Worm (Caenorhabditis elegans) whole organism, mixed stage, embryonic: ENCODE results near the gene Y73F4A.3.

Experiments used
- M03D4.4 ChIP-seq: sonication (generic microtip); optimal IDR thresholded peaks from 2 replicates; lab custom pipeline; 2017; ENCODE audit warnings: mild to moderate bottlenecking, missing genetic modification characterization, missing compliant biosample characterization
- bed-3 ChIP-seq: fragments of 200-800 bp; sonication (Bioruptor generic); optimal IDR thresholded peaks from 3 replicates; lab custom pipeline; 2018; ENCODE audit warnings: mild to moderate bottlenecking, missing genetic modification characterization, moderate library complexity, missing compliant biosample characterization
- blmp-1 ChIP-seq: fragments of 150-350 bp; optimal IDR thresholded peaks from 2 replicates; lab custom pipeline; 2014; ENCODE audit warnings: missing biosample characterization, missing genetic modification characterization
- ceh-39 ChIP-seq: fragments of 150-350 bp; optimal IDR thresholded peaks from 2 replicates; lab custom pipeline; 2014; ENCODE audit warnings: missing biosample characterization, missing genetic modification characterization
- ces-1 ChIP-seq: fragments of 150-350 bp; optimal IDR thresholded peaks from 2 replicates; lab custom pipeline; 2014; ENCODE audit warnings: missing biosample characterization, missing genetic modification reagents, missing genetic modification characterization
- cnd-1 ChIP-seq: fragments of 200-800 bp; sonication (Bioruptor generic); optimal IDR thresholded peaks from 2 replicates; lab custom pipeline; 2018; ENCODE audit warnings: mild to moderate bottlenecking, missing genetic modification characterization, missing compliant biosample characterization
- drap-1 ChIP-seq: fragments of 200-800 bp; sonication (Bioruptor generic); optimal IDR thresholded peaks from 3 replicates; lab custom pipeline; 2018; ENCODE audit warnings: mild to moderate bottlenecking, missing genetic modification characterization, missing compliant biosample characterization
- elt-1 ChIP-seq: sonication (generic microtip); optimal IDR thresholded peaks from 2 replicates; lab custom pipeline; 2017; ENCODE audit warnings: missing genetic modification characterization, mild to moderate bottlenecking, missing compliant biosample characterization, antibody characterized with exemption, moderate library complexity, borderline replicate concordance; ENCODE audit not compliant: insufficient read depth
- elt-3 ChIP-seq: fragments of 150-350 bp; optimal IDR thresholded peaks from 2 replicates; lab custom pipeline; 2014; ENCODE audit warnings: missing biosample characterization, missing genetic modification characterization
- flh-1 ChIP-seq: fragments of 200-800 bp; sonication (Bioruptor generic); optimal IDR thresholded peaks from 2 replicates; lab custom pipeline; 2018; ENCODE audit warnings: mild to moderate bottlenecking, missing genetic modification characterization, moderate library complexity, missing compliant biosample characterization
- ham-2 ChIP-seq: fragments of 200-800 bp; sonication (Bioruptor generic); optimal IDR thresholded peaks from 2 replicates; lab custom pipeline; 2018; ENCODE audit warnings: mild to moderate bottlenecking, missing genetic modification characterization, missing compliant biosample characterization
- hlh-1 ChIP-seq: fragments of 150-350 bp; optimal IDR thresholded peaks from 2 replicates; lab custom pipeline; 2014; ENCODE audit warnings: missing biosample characterization, missing genetic modification reagents, missing genetic modification characterization
- lin-13 ChIP-seq: fragments of 150-350 bp; optimal IDR thresholded peaks from 2 replicates; lab custom pipeline; 2014; ENCODE audit warnings: missing biosample characterization, missing genetic modification characterization
- lin-32 ChIP-seq: fragments of 200-800 bp; sonication (Bioruptor generic); optimal IDR thresholded peaks from 2 replicates; lab custom pipeline; 2018; ENCODE audit warnings: mild to moderate bottlenecking, missing genetic modification characterization, missing compliant biosample characterization
- lsy-2 ChIP-seq: fragments of 150-350 bp; optimal IDR thresholded peaks from 2 replicates; lab custom pipeline; 2014; ENCODE audit warnings: missing biosample characterization, missing genetic modification characterization
- mab-5 ChIP-seq: fragments of 150-350 bp; optimal IDR thresholded peaks from 2 replicates; lab custom pipeline; 2014; ENCODE audit warnings: missing biosample characterization, missing genetic modification characterization
- mep-1 ChIP-seq: fragments of 150-350 bp; optimal IDR thresholded peaks from 2 replicates; lab custom pipeline; 2017; ENCODE audit warnings: missing biosample characterization, missing genetic modification reagents, missing genetic modification characterization, inconsistent platforms
- mls-2 ChIP-seq: sonication (generic microtip); optimal IDR thresholded peaks from 2 replicates; lab custom pipeline; 2016; ENCODE audit warnings: mild to moderate bottlenecking, missing genetic modification characterization, moderate library complexity, missing compliant biosample characterization
- nhr-2 ChIP-seq: fragments of 150-350 bp; optimal IDR thresholded peaks from 2 replicates; lab custom pipeline; 2014; ENCODE audit warnings: missing biosample characterization, missing genetic modification characterization
- nhr-237 ChIP-seq: fragments of 150-350 bp; optimal IDR thresholded peaks from 2 replicates; lab custom pipeline; 2014; ENCODE audit warnings: missing biosample characterization, missing genetic modification characterization
- nhr-28 ChIP-seq: fragments of 150-350 bp; optimal IDR thresholded peaks from 2 replicates; lab custom pipeline; 2014; ENCODE audit warnings: missing biosample characterization, missing genetic modification characterization
- nhr-76 ChIP-seq: sonication (generic microtip); optimal IDR thresholded peaks from 2 replicates; lab custom pipeline; 2017; ENCODE audit warnings: missing biosample characterization, missing genetic modification characterization
- pha-4 ChIP-seq: fragments of 150-350 bp; optimal IDR thresholded peaks from 2 replicates; lab custom pipeline; 2018; ENCODE audit warnings: missing biosample characterization, missing genetic modification reagents, missing genetic modification characterization
- sem-2 ChIP-seq: fragments of 200-800 bp; sonication (Bioruptor generic); optimal IDR thresholded peaks from 2 replicates; lab custom pipeline; 2018; ENCODE audit warnings: mild to moderate bottlenecking, missing genetic modification characterization, missing compliant biosample characterization
- snpc-4 ChIP-seq: fragments of 150-350 bp; optimal IDR thresholded peaks from 2 replicates; lab custom pipeline; 2014; ENCODE audit warnings: missing biosample characterization, missing genetic modification characterization
- sptf-1 ChIP-seq: sonication (generic microtip); optimal IDR thresholded peaks from 2 replicates; lab custom pipeline; 2017; ENCODE audit warnings: mild to moderate bottlenecking, missing genetic modification characterization, moderate library complexity, missing compliant biosample characterization
- tbx-8 ChIP-seq: fragments of 200-800 bp; sonication (Bioruptor generic); optimal IDR thresholded peaks from 2 replicates; lab custom pipeline; 2018; ENCODE audit warnings: mild to moderate bottlenecking, missing genetic modification characterization, moderate library complexity, missing compliant biosample characterization
- unc-120 ChIP-seq: sonication (generic microtip); optimal IDR thresholded peaks from 2 replicates; lab custom pipeline; 2017; ENCODE audit warnings: missing genetic modification characterization, missing compliant biosample characterization; ENCODE audit not compliant: poor library complexity, severe bottlenecking
- unc-39 ChIP-seq: fragments of 150-350 bp; optimal IDR thresholded peaks from 2 replicates; lab custom pipeline; 2014; ENCODE audit warnings: missing biosample characterization, missing genetic modification characterization
- unc-62 ChIP-seq: fragments of 150-350 bp; optimal IDR thresholded peaks from 2 replicates; lab custom pipeline; 2014; ENCODE audit warnings: missing biosample characterization, missing genetic modification reagents, missing genetic modification characterization
- zip-8 ChIP-seq: fragments of 150-350 bp; optimal IDR thresholded peaks from 2 replicates; lab custom pipeline; 2014; ENCODE audit warnings: missing biosample characterization, missing genetic modification characterization
- ztf-11 ChIP-seq: fragments of 150-350 bp; optimal IDR thresholded peaks from 2 replicates; lab custom pipeline; 2014; ENCODE audit warnings: missing biosample characterization, missing genetic modification characterization

Gene Y73F4A.3

DNA sequence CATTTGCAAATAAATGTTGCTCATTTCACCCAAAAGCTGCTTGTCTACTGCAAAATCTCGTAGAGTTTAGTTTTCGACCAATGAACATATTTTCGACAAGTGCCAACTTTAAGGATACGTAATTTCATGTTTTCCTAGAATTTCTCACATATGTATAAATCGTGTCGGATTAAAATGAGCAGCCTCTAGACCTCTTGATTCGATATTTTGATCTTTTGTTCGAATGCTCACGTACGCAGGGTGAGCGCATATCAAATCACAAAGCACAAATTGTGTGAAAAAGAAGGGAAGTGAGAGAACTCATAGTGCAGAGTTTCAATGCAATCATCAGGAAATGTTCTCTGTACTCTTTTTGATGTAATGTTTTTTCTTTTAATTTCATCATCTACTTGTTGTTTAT, 23.2 kb upstream of the Y73F4A.3 start:
- TF ChIP-seq ceh-39 (tag; lab: Kevin White, UChicago) (no peak), blmp-1 (tag; lab: Kevin White, UChicago) (no peak), lsy-2 (tag; lab: Kevin White, UChicago) (no peak), nhr-76 (tag; lab: Kevin White, UChicago) (no peak), ztf-11 (tag; lab: Kevin White, UChicago) (no peak), lin-13 (no peak), lin-32 (GFP tag; lab: Kevin White, UChicago) (no peak), ces-1 (no peak), drap-1 (GFP tag; lab: Kevin White, UChicago) (no peak), snpc-4 (tag; lab: Kevin White, UChicago) (no peak), mab-5 (tag; lab: Kevin White, UChicago) (no peak), sem-2 (GFP tag; lab: Kevin White, UChicago) (no peak), nhr-237 (tag; lab: Kevin White, UChicago) (no peak), sptf-1 (tag; lab: Kevin White, UChicago) (no peak)

DNA sequence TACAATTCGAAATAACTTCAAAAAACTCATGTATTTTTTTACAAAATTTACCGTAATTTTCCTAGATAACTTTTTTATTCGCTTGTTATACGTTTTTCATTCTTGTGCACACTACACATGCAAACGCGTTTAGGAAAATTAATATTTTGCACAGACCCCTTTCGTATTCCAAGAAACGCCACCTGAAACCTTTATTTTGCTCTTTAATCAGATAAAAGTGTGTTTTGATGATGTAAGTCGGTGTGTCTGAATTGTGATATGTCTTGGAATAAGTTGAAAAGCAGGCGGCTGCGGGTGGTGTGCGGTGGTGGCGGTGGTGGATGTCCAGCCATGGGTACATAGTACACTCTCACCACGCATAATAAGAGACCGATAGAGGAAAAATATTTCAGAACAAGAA, 13.1 kb upstream of the Y73F4A.3 start:
- TF ChIP-seq cnd-1 (tag; lab: Kevin White, UChicago): no peak
- no peak for TF ChIP-seq nhr-2
- no peak for TF ChIP-seq mab-5 (tag; lab: Kevin White, UChicago)
- no peak for TF ChIP-seq nhr-237 (tag; lab: Kevin White, UChicago)
- TF ChIP-seq pha-4 (tag; lab: Kevin White, UChicago): no peak
- no peak for TF ChIP-seq lin-32 (GFP tag; lab: Kevin White, UChicago)
- TF ChIP-seq unc-120: no peak
- no peak for TF ChIP-seq bed-3 (GFP tag; lab: Kevin White, UChicago)
- no peak for TF ChIP-seq blmp-1 (tag; lab: Kevin White, UChicago)
- TF ChIP-seq mep-1 (tag; lab: Kevin White, UChicago): no peak
- no peak for TF ChIP-seq tbx-8 (GFP tag; lab: Kevin White, UChicago)
- no peak for TF ChIP-seq elt-3
- no peak for TF ChIP-seq mls-2 (tag; lab: Kevin White, UChicago)

DNA sequence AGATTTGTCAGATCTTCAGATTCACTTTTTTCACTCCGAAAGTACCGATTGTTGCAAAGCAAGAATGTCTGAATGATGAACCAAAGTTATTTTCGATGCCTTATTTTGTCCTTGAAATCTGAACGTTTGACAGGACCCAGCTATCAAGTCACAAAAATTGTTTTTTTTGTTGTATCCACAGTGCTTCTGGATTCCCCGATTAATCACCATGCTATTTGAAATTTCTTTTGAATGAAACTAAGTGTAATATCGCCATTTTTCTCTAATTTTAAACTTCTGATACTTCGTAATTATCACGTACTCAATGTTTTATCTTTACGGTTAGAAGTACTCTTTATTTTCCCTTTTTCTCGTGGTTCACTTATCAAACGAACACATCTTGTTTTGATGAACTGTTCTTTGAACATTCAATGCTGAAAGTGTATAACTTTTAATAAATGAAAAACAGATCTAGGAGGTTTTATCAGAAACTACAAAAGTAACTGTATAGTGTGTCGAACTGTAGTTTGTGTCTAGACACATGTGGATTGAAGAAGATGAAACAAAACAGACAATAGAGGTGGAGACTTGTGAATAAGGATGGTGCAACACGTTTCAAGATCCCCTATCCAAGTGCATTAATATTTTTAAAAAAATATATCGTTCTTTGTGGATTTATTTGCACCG, 11.3 kb upstream of the Y73F4A.3 start:
- TF ChIP-seq mep-1 (tag; lab: Kevin White, UChicago) (no peak), sptf-1 (tag; lab: Kevin White, UChicago) (no peak), unc-120 (no peak)

- TF ChIP-seq tbx-8 (GFP tag; lab: Kevin White, UChicago) (no peak), drap-1 (GFP tag; lab: Kevin White, UChicago) (no peak)
Measured at ce11 chrIV:9051036-9051435, 10.7 kb upstream of the Y73F4A.3 start.

ce11 chrIV:9045252-9045651, 5.0 kb upstream of the Y73F4A.3 start, which contains the start of gene Y73F4A.1:
Gene Y73F4A.1 (minus strand): TSS chrIV:9045352.
- TF ChIP-seq flh-1: no peak
- no peak for TF ChIP-seq nhr-2
- no peak for TF ChIP-seq ham-2 (GFP tag; lab: Kevin White, UChicago)
- no peak for TF ChIP-seq unc-39
- TF ChIP-seq hlh-1 (tag; lab: Kevin White, UChicago): no peak
- TF ChIP-seq, all 35 proteins: peak for 0

DNA sequence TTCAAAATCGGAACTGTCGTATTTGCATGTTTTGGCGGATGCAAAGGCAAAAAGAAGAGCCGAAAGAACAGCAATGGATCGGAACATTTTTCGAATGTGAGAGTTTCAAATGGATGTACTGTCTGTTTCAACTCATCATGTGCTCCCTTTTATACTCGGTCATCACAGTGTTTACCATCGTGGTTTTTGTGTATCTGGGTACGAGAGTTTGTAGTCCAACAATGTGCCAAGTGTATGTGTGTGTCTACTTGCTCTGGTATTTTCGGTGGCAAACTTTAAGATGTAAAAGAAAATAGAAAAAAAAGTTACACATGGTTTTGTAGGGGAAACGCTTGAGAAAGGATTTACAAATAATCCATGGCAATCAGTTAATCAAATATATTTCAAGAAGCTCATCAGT, 2.9 kb upstream of the Y73F4A.3 start, which contains the start of gene Y73F4A.2:
Gene Y73F4A.2 (minus strand): TSS at position 124 of the 400 bp plus-strand sequence.
- TF ChIP-seq elt-1 (tag; lab: Kevin White, UChicago) (no peak), zip-8 (tag; lab: Kevin White, UChicago) (no peak), nhr-28 (tag; lab: Kevin White, UChicago) (no peak), unc-62 (GFP tag; lab: Kevin White, UChicago) (no peak), ceh-39 (tag; lab: Kevin White, UChicago) (no peak), unc-120 (no peak), lsy-2 (tag; lab: Kevin White, UChicago) (no peak), nhr-237 (tag; lab: Kevin White, UChicago) (no peak), tbx-8 (GFP tag; lab: Kevin White, UChicago) (no peak), nhr-2 (no peak), lin-32 (GFP tag; lab: Kevin White, UChicago) (no peak), unc-39 (no peak), M03D4.4 (tag; lab: Kevin White, UChicago) (no peak), sem-2 (GFP tag; lab: Kevin White, UChicago) (no peak), bed-3 (GFP tag; lab: Kevin White, UChicago) (no peak), nhr-76 (tag; lab: Kevin White, UChicago) (no peak), snpc-4 (tag; lab: Kevin White, UChicago) (no peak), ztf-11 (tag; lab: Kevin White, UChicago) (no peak), pha-4 (tag; lab: Kevin White, UChicago) (no peak), mls-2 (tag; lab: Kevin White, UChicago) (no peak)
